Worm (Caenorhabditis elegans) whole organism, early embryonic: Measurements from ENCODE around the gene Y94H6A.2.

ENCODE experiments used
- B0310.2 ChIP-seq: sonication (generic microtip); optimal IDR thresholded peaks from 2 replicates; lab custom pipeline; 2016; ENCODE audit warnings: mild to moderate bottlenecking, missing genetic modification characterization, missing compliant biosample characterization
- aly-1 ChIP-seq: sonication (generic microtip); optimal IDR thresholded peaks from 2 replicates; lab custom pipeline; 2016; ENCODE audit warnings: missing genetic modification characterization, missing compliant biosample characterization
- ama-1 ChIP-seq: fragments of 150-350 bp; optimal IDR thresholded peaks from 2 replicates; lab custom pipeline; 2014
- ceh-13 ChIP-seq: fragments of 200-800 bp; sonication (Bioruptor generic); optimal IDR thresholded peaks from 2 replicates; lab custom pipeline; 2018; ENCODE audit warnings: mild to moderate bottlenecking, missing genetic modification characterization, missing compliant biosample characterization
- hmbx-1 ChIP-seq: sonication (generic microtip); optimal IDR thresholded peaks from 2 replicates; lab custom pipeline; 2016; ENCODE audit warnings: mild to moderate bottlenecking, missing genetic modification characterization, missing compliant biosample characterization
- hnd-1 ChIP-seq: sonication (generic microtip); optimal IDR thresholded peaks from 2 replicates; lab custom pipeline; 2016; ENCODE audit warnings: missing genetic modification characterization, missing compliant biosample characterization
- scrt-1 ChIP-seq: fragments of 200-800 bp; sonication (Bioruptor generic); IDR thresholded peaks from 2 replicates; pipeline ENCODE4 v1.3.6; 2022; ENCODE audit warnings: missing genetic modification characterization, missing compliant biosample characterization
- sea-1 ChIP-seq: fragments of 200-800 bp; sonication (Bioruptor generic); conservative IDR thresholded peaks from 2 replicates; pipeline ENCODE4 v1.3.6; 2022; ENCODE audit warnings: missing genetic modification characterization, missing compliant biosample characterization

DNA sequence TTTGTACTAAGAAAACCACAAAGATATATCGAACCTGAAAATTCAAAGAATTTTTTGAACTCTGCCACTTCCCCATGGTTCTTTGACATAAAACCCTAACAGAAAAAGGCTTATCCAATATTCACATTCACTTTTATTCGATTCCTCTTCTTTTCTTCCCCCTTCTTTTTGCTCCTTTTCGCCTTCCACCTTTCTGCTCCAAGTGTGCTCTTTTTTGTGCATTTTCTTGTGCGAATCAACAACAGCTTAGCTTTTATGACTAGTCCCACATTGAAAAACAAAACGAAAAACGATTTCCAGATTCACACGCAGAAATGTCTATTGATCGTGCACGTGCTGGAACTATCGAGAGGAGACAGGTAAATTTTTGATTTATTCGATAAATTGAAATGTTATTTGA is 21.5 kb downstream of the Y94H6A.2 start, which contains the start of gene Y54G2A.41:
- no peak for TF ChIP-seq hmbx-1 (tag; lab: Kevin White, UChicago)
- TF ChIP-seq ama-1 (lab: Kevin White, UChicago), result no peak
- TF ChIP-seq sea-1 (GFP tag; lab: Robert Waterston, UW), result no peak
- TF ChIP-seq ceh-13 (GFP tag; lab: Kevin White, UChicago), result no peak
- TF ChIP-seq B0310.2 (tag; lab: Kevin White, UChicago), result no peak
- TF ChIP-seq scrt-1 (GFP tag; lab: Robert Waterston, UW), result no peak
- no peak for TF ChIP-seq aly-1 (tag; lab: Kevin White, UChicago)
- TF ChIP-seq hnd-1 (tag; lab: Kevin White, UChicago), result no peak
